Fruit fly (Drosophila melanogaster) whole organism, prepupa: ENCODE data around the gene CG34056.

Experiments
- Blimp-1 ChIP-seq: fragments of 200-800 bp; sonication (Bioruptor generic); optimal IDR thresholded peaks from 3 replicates; lab custom pipeline; 2017; ENCODE audit warnings: missing biosample characterization, missing genetic modification characterization, mild to moderate bottlenecking, moderate library complexity, missing genetic modification reagents
- CG10631 ChIP-seq: fragments of 200-800 bp; sonication (Bioruptor generic); optimal IDR thresholded peaks from 2 replicates; lab custom pipeline; 2016; ENCODE audit warnings: missing biosample characterization, missing genetic modification characterization
- CG10669 ChIP-seq: fragments of 200-800 bp; sonication (Bioruptor generic); optimal IDR thresholded peaks from 3 replicates; lab custom pipeline; 2018; ENCODE audit warnings: missing biosample characterization, mild to moderate bottlenecking, missing genetic modification characterization, moderate library complexity
- CG11294 ChIP-seq: fragments of 200-800 bp; sonication (Bioruptor generic); IDR thresholded peaks from 2 replicates; pipeline ENCODE4 v1.3.6; 2022; ENCODE audit warnings: missing biosample characterization, missing genetic modification characterization
- CG11902 ChIP-seq: fragments of 200-800 bp; sonication (Bioruptor generic); optimal IDR thresholded peaks from 3 replicates; lab custom pipeline; 2016; ENCODE audit warnings: missing biosample characterization, missing genetic modification characterization
- CG15336 ChIP-seq: fragments of 200-800 bp; sonication (Bioruptor generic); IDR thresholded peaks from 2 replicates; pipeline ENCODE4 v1.3.6; 2022; ENCODE audit warnings: missing biosample characterization, missing genetic modification characterization
- CG1621 ChIP-seq: fragments of 200-800 bp; sonication (Bioruptor generic); optimal IDR thresholded peaks from 3 replicates; lab custom pipeline; 2018; ENCODE audit warnings: missing biosample characterization, mild to moderate bottlenecking, missing genetic modification characterization
- CG16779 ChIP-seq: fragments of 200-800 bp; sonication (Bioruptor generic); optimal IDR thresholded peaks from 3 replicates; lab custom pipeline; 2017; ENCODE audit warnings: missing biosample characterization, mild to moderate bottlenecking, missing genetic modification characterization
- CG3032 ChIP-seq: fragments of 200-800 bp; optimal IDR thresholded peaks from 2 replicates; lab custom pipeline; 2019; ENCODE audit warnings: missing biosample characterization, mild to moderate bottlenecking, missing genetic modification characterization, moderate library complexity
- CG31627 ChIP-seq: fragments of 200-800 bp; sonication (Bioruptor generic); optimal IDR thresholded peaks from 3 replicates; lab custom pipeline; 2016; ENCODE audit warnings: missing biosample characterization, missing genetic modification characterization
- CG32006 ChIP-seq: fragments of 200-800 bp; sonication (Bioruptor generic); optimal IDR thresholded peaks from 3 replicates; lab custom pipeline; 2017; ENCODE audit warnings: missing biosample characterization, mild to moderate bottlenecking, missing genetic modification characterization
- CG34406 ChIP-seq: fragments of 200-800 bp; sonication (Bioruptor generic); optimal IDR thresholded peaks from 3 replicates; lab custom pipeline; 2016; ENCODE audit warnings: missing biosample characterization, missing genetic modification characterization
- CG3919 ChIP-seq: fragments of 200-800 bp; sonication (Bioruptor generic); optimal IDR thresholded peaks from 3 replicates; lab custom pipeline; 2016; ENCODE audit warnings: missing biosample characterization, missing genetic modification characterization
- CG4318 ChIP-seq: fragments of 200-800 bp; sonication (Bioruptor generic); optimal IDR thresholded peaks from 3 replicates; lab custom pipeline; 2017; ENCODE audit warnings: missing biosample characterization, mild to moderate bottlenecking, missing genetic modification characterization
- CG6276 ChIP-seq: fragments of 200-800 bp; sonication (Bioruptor generic); optimal IDR thresholded peaks from 2 replicates; lab custom pipeline; 2017; ENCODE audit warnings: missing biosample characterization, mild to moderate bottlenecking, missing genetic modification characterization
- CG6792 ChIP-seq: fragments of 200-800 bp; sonication (Bioruptor generic); optimal IDR thresholded peaks from 3 replicates; lab custom pipeline; 2016; ENCODE audit warnings: missing biosample characterization, missing genetic modification characterization
- CG6854 ChIP-seq: fragments of 200-800 bp; sonication (Bioruptor generic); optimal IDR thresholded peaks from 2 replicates; lab custom pipeline; 2017; ENCODE audit warnings: missing biosample characterization, mild to moderate bottlenecking, missing genetic modification characterization
- CG8119 ChIP-seq: fragments of 200-800 bp; sonication (Bioruptor generic); IDR thresholded peaks from 3 replicates; pipeline ENCODE4 v1.3.6; 2022; ENCODE audit warnings: missing biosample characterization, missing genetic modification characterization
- CG8632 ChIP-seq: fragments of 200-800 bp; sonication (Bioruptor generic); optimal IDR thresholded peaks from 3 replicates; lab custom pipeline; 2016; ENCODE audit warnings: missing biosample characterization, missing genetic modification characterization
- CG9139 ChIP-seq: fragments of 200-800 bp; sonication (Bioruptor generic); optimal IDR thresholded peaks from 3 replicates; lab custom pipeline; 2017; ENCODE audit warnings: missing biosample characterization, mild to moderate bottlenecking, missing genetic modification characterization
- Eip75B ChIP-seq: fragments of 200-800 bp; sonication (Bioruptor generic); optimal IDR thresholded peaks from 3 replicates; lab custom pipeline; 2016; ENCODE audit warnings: missing biosample characterization, missing genetic modification characterization
- Eip78C ChIP-seq: fragments of 200-800 bp; sonication (Bioruptor generic); peaks from one replicate; lab custom pipeline; 2016; ENCODE audit warnings: missing biosample characterization, missing genetic modification characterization
- Eip93F ChIP-seq: fragments of 200-800 bp; sonication (Bioruptor generic); optimal IDR thresholded peaks from 2 replicates; lab custom pipeline; 2016; ENCODE audit warnings: missing biosample characterization, mild to moderate bottlenecking, missing genetic modification characterization
- Ets96B ChIP-seq: fragments of 200-800 bp; optimal IDR thresholded peaks from 2 replicates; lab custom pipeline; 2019; ENCODE audit warnings: missing biosample characterization, mild to moderate bottlenecking, missing genetic modification characterization, moderate library complexity
- Gug ChIP-seq: fragments of 200-800 bp; sonication (Bioruptor generic); IDR thresholded peaks from 2 replicates; pipeline ENCODE4 v1.3.6; 2022; ENCODE audit warnings: missing biosample characterization, missing genetic modification characterization
- Hr39 ChIP-seq: fragments of 200-800 bp; sonication (Bioruptor generic); optimal IDR thresholded peaks from 2 replicates; lab custom pipeline; 2016; ENCODE audit warnings: missing biosample characterization, missing genetic modification characterization
- Hr4 ChIP-seq: fragments of 200-800 bp; sonication (Bioruptor generic); optimal IDR thresholded peaks from 3 replicates; lab custom pipeline; 2016; ENCODE audit warnings: missing biosample characterization, missing genetic modification characterization
- Lpt ChIP-seq: fragments of 200-800 bp; sonication (Bioruptor generic); optimal IDR thresholded peaks from 3 replicates; lab custom pipeline; 2016; ENCODE audit warnings: missing biosample characterization, missing genetic modification characterization
- Sox102F ChIP-seq: fragments of 200-800 bp; sonication (Bioruptor generic); optimal IDR thresholded peaks from 2 replicates; lab custom pipeline; 2016; ENCODE audit warnings: missing biosample characterization, mild to moderate bottlenecking, missing genetic modification characterization
- Sox14 ChIP-seq: fragments of 200-800 bp; sonication (Bioruptor generic); optimal IDR thresholded peaks from 3 replicates; lab custom pipeline; 2016; ENCODE audit warnings: missing biosample characterization, missing genetic modification characterization
- Sox15 ChIP-seq: fragments of 200-800 bp; sonication (Bioruptor generic); optimal IDR thresholded peaks from 3 replicates; lab custom pipeline; 2016; ENCODE audit warnings: missing biosample characterization, missing genetic modification characterization
- achi ChIP-seq: fragments of 200-800 bp; sonication (Bioruptor generic); optimal IDR thresholded peaks from 3 replicates; lab custom pipeline; 2016; ENCODE audit warnings: missing biosample characterization, missing genetic modification characterization
- acj6 ChIP-seq: fragments of 200-800 bp; sonication (Bioruptor generic); optimal IDR thresholded peaks from 3 replicates; lab custom pipeline; 2016; ENCODE audit warnings: missing biosample characterization, missing genetic modification characterization
- cyc ChIP-seq: fragments of 200-800 bp; sonication (Bioruptor generic); optimal IDR thresholded peaks from 3 replicates; lab custom pipeline; 2016; ENCODE audit warnings: missing biosample characterization, missing genetic modification characterization
- dac ChIP-seq: fragments of 200-800 bp; sonication (Bioruptor generic); optimal IDR thresholded peaks from 2 replicates; lab custom pipeline; 2017; ENCODE audit warnings: missing biosample characterization, mild to moderate bottlenecking, missing genetic modification characterization
- eg ChIP-seq: fragments of 200-800 bp; sonication (Bioruptor generic); IDR thresholded peaks from 3 replicates; pipeline ENCODE4 v1.3.6; 2022; ENCODE audit warnings: missing biosample characterization, missing genetic modification characterization
- fd85E ChIP-seq: fragments of 200-800 bp; sonication (Bioruptor generic); optimal IDR thresholded peaks from 3 replicates; lab custom pipeline; 2016; ENCODE audit warnings: missing biosample characterization, missing genetic modification characterization
- fkh ChIP-seq: fragments of 200-800 bp; sonication (Bioruptor generic); optimal IDR thresholded peaks from 3 replicates; lab custom pipeline; 2017; ENCODE audit warnings: missing biosample characterization, mild to moderate bottlenecking, missing genetic modification characterization, moderate library complexity
- lz ChIP-seq: fragments of 200-800 bp; sonication (Bioruptor generic); optimal IDR thresholded peaks from 3 replicates; lab custom pipeline; 2016; ENCODE audit warnings: missing biosample characterization, missing genetic modification characterization
- net ChIP-seq: fragments of 200-800 bp; sonication (Bioruptor generic); optimal IDR thresholded peaks from 3 replicates; lab custom pipeline; 2016; ENCODE audit warnings: missing biosample characterization, missing genetic modification characterization
- pdm3 ChIP-seq: fragments of 200-800 bp; sonication (Bioruptor generic); optimal IDR thresholded peaks from 3 replicates; lab custom pipeline; 2016; ENCODE audit warnings: missing biosample characterization, missing genetic modification characterization
- spab ChIP-seq: fragments of 200-800 bp; sonication (Bioruptor generic); optimal IDR thresholded peaks from 2 replicates; lab custom pipeline; 2017; ENCODE audit warnings: missing biosample characterization, mild to moderate bottlenecking, missing genetic modification characterization, missing genetic modification reagents
- svp ChIP-seq: fragments of 200-800 bp; sonication (Bioruptor generic); peaks from one replicate; lab custom pipeline; 2016; ENCODE audit warnings: missing biosample characterization, missing genetic modification characterization
- vri ChIP-seq: fragments of 200-800 bp; sonication (Bioruptor generic); optimal IDR thresholded peaks from 3 replicates; lab custom pipeline; 2016; ENCODE audit warnings: missing biosample characterization, mild to moderate bottlenecking, missing genetic modification characterization

The CG34056 gene

DNA sequence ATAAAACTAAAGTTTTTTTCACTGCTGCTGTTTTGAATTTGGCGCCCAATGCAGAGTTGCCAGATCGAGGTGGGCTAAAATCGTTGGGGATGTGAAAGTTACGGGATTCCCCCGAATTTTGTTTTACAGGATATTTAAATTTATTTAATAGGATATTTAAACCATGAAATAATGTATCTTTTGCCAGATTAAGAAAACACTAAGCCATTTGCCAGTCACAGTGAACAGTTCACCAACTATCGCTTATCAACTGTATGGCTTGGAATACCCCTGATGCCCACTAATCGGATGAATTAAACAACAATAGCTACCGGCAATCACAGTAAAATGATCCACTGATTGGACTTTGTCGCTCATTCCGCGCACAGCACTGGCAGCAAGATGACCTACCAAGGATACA lies 44.7 kb upstream of the CG34056 start, which contains the start of gene Dci (continued):
- TF ChIP-seq CG10669 (GFP tag; lab: Kevin White, UChicago) (no peak), achi (GFP tag; lab: Kevin White, UChicago) (peak; percentile 45), Sox15 (GFP tag; lab: Kevin White, UChicago) (peak; percentile 59), CG15336 (GFP tag; lab: Robert Waterston, UW) (peak; percentile 57), Ets96B (tag; lab: Kevin White, UChicago) (no peak), CG8119 (GFP tag; lab: Robert Waterston, UW) (no peak; the same call in 2 of the 3 replicates), fd85E (GFP tag; lab: Kevin White, UChicago) (no peak), Blimp-1 (no peak), CG16779 (no peak), fkh (no peak), Sox14 (peak; percentile 77), svp (GFP tag; lab: Kevin White, UChicago) (peak; percentile 95), CG6276 (GFP tag; lab: Kevin White, UChicago) (no peak), Gug (GFP tag; lab: Robert Waterston, UW) (no peak), CG4318 (GFP tag; lab: Kevin White, UChicago) (no peak), CG31627 (GFP tag; lab: Kevin White, UChicago) (peak; percentile 80)

dm6 chr3L:852267-852666 lies 43.5 kb upstream of the CG34056 start:
- TF ChIP-seq CG34406 (GFP tag; lab: Kevin White, UChicago) (no peak), svp (GFP tag; lab: Kevin White, UChicago) (peak; percentile 3)

- TF ChIP-seq CG15336 (GFP tag; lab: Robert Waterston, UW) = peak; percentile 86
- TF ChIP-seq cyc = peak; percentile 79
- TF ChIP-seq Hr4 = peak; percentile 84
- TF ChIP-seq Sox15 (GFP tag; lab: Kevin White, UChicago) = peak; percentile 33
- no peak for TF ChIP-seq vri
- peak; percentile 64 for TF ChIP-seq CG31627 (GFP tag; lab: Kevin White, UChicago)
- peak; percentile 93 for TF ChIP-seq CG11294 (GFP tag; lab: Robert Waterston, UW)
- peak; percentile 30 for TF ChIP-seq CG8632 (GFP tag; lab: Kevin White, UChicago)
- TF ChIP-seq CG6854 (GFP tag; lab: Kevin White, UChicago) = no peak
- no peak for TF ChIP-seq Blimp-1
- peak; percentile 77 for TF ChIP-seq CG32006 (GFP tag; lab: Kevin White, UChicago)
- TF ChIP-seq CG9139 (GFP tag; lab: Kevin White, UChicago) = peak; percentile 53
- TF ChIP-seq CG34406 (GFP tag; lab: Kevin White, UChicago) = peak; percentile 44
- TF ChIP-seq acj6 (GFP tag; lab: Kevin White, UChicago) = peak; percentile 69
- peak; percentile 72 for TF ChIP-seq Hr39 (GFP tag; lab: Kevin White, UChicago)
- peak; percentile 71 for TF ChIP-seq svp (GFP tag; lab: Kevin White, UChicago)
- peak; percentile 14 for TF ChIP-seq fd85E (GFP tag; lab: Kevin White, UChicago)
- peak; percentile 76 for TF ChIP-seq CG3032 (tag; lab: Kevin White, UChicago)
- peak; percentile 58 for TF ChIP-seq Sox102F (GFP tag; lab: Kevin White, UChicago)
- peak; percentile 71 for TF ChIP-seq net (GFP tag; lab: Kevin White, UChicago)
- peak; percentile 84 for TF ChIP-seq CG6276 (GFP tag; lab: Kevin White, UChicago)
- peak; percentile 65 for TF ChIP-seq CG10631
- TF ChIP-seq Eip78C (GFP tag; lab: Kevin White, UChicago) = peak; percentile 95
- TF ChIP-seq Gug (GFP tag; lab: Robert Waterston, UW) = peak; percentile 86
- TF ChIP-seq Lpt (GFP tag; lab: Kevin White, UChicago) = peak; percentile 48
- peak; percentile 76 for TF ChIP-seq CG8119 (GFP tag; lab: Robert Waterston, UW)
- peak; percentile 76 for TF ChIP-seq pdm3 (GFP tag; lab: Kevin White, UChicago)
- TF ChIP-seq Eip93F = no peak
- peak; percentile 59 for TF ChIP-seq CG6792 (GFP tag; lab: Kevin White, UChicago)
- TF ChIP-seq eg (GFP tag; lab: Robert Waterston, UW) = peak; percentile 96
- peak; percentile 87 for TF ChIP-seq CG3919
- peak; percentile 78 for TF ChIP-seq achi (GFP tag; lab: Kevin White, UChicago)
- TF ChIP-seq CG11902 (GFP tag; lab: Kevin White, UChicago) = peak; percentile 52
- TF ChIP-seq Eip75B (GFP tag; lab: Kevin White, UChicago) = peak; percentile 64
- TF ChIP-seq spab = peak; percentile 68
- peak; percentile 69 for TF ChIP-seq dac
- peak; percentile 79 for TF ChIP-seq Ets96B (tag; lab: Kevin White, UChicago)
- peak; percentile 74 for TF ChIP-seq CG1621 (tag; lab: Kevin White, UChicago)
- peak; percentile 61 for TF ChIP-seq CG4318 (GFP tag; lab: Kevin White, UChicago)
- peak; percentile 61 for TF ChIP-seq lz (GFP tag; lab: Kevin White, UChicago)
These were observed 38.4 kb upstream of the CG34056 start, which contains the start of gene dpr20 for dm6 chr3L:857063-858015. Gene dpr20 (minus strand): TSS chr3L:857248.
